Fruit fly (Drosophila melanogaster) whole organism: ENCODE results near the gene Mst84B.

Source experiments
- CG8478 ChIP-seq: fragments of >200 bp; optimal IDR thresholded peaks from 2 replicates; lab custom pipeline; 2018; ENCODE audit warnings: inconsistent platforms
- Dll ChIP-seq: fragments of >200 bp; optimal IDR thresholded peaks from 2 replicates; lab custom pipeline; 2017
- EcR ChIP-seq, 2 experiments: fragments of >200 bp; optimal IDR thresholded peaks; 2 replicates each; lab custom pipeline; 2017; ENCODE audit warnings: missing biosample characterization in 2 of 2, missing genetic modification characterization in 2 of 2, missing genetic modification reagents in 2 of 2
- pan ChIP-seq: fragments of >200 bp; optimal IDR thresholded peaks from 2 replicates; lab custom pipeline; 2017
- psq ChIP-seq: fragments of >200 bp; optimal IDR thresholded peaks from 2 replicates; lab custom pipeline; 2017
- usp ChIP-seq: fragments of >200 bp; optimal IDR thresholded peaks from 2 replicates; lab custom pipeline; 2017; ENCODE audit warnings: missing biosample characterization, missing genetic modification characterization, mixed read lengths

Mst84B gene

dm6 chr3R:7108589-7109312, 46.8 kb downstream of the Mst84B start:
- TF ChIP-seq CG8478 (no peak), Dll (no peak), psq (lab: Kevin White, UChicago) (no peak), usp (GFP tag; lab: Kevin White, UChicago) (no peak), EcR (GFP tag; optimal IDR thresholded peaks at IDR 0.05; lab: Kevin White, UChicago) (no peak), pan (lab: Kevin White, UChicago) (no peak)

DNA sequence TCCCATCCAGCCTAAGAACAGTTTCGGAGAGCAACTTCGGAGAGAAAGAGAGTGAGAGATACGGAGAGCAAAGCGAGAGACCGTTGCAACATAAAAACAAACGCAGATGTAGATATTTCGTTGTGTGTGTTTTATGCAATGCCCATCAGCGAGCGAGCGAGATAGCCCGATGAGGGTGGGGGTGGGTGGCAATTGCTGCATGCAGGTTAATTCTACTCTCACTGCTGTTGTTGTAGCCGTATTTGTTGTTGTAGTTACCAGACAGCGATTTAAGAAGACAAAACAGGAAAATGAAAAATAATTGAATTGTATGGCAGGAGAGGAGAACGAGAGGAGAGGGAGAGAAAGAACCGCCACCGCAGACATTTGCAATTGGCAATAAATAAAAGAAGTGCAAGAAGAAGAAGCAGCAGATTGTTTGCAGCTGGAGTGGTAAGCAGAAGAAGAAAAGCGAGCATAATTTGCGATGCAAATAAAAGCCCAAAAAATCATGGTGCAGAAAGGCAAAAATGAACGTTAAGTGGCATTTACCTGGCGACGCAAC, 47.9 kb downstream of the Mst84B start:
- TF ChIP-seq CG8478, result no peak
- TF ChIP-seq EcR (GFP tag; optimal IDR thresholded peaks at IDR 0.05; lab: Kevin White, UChicago), result peak in 1 of 2 experiments; percentile 59

DNA sequence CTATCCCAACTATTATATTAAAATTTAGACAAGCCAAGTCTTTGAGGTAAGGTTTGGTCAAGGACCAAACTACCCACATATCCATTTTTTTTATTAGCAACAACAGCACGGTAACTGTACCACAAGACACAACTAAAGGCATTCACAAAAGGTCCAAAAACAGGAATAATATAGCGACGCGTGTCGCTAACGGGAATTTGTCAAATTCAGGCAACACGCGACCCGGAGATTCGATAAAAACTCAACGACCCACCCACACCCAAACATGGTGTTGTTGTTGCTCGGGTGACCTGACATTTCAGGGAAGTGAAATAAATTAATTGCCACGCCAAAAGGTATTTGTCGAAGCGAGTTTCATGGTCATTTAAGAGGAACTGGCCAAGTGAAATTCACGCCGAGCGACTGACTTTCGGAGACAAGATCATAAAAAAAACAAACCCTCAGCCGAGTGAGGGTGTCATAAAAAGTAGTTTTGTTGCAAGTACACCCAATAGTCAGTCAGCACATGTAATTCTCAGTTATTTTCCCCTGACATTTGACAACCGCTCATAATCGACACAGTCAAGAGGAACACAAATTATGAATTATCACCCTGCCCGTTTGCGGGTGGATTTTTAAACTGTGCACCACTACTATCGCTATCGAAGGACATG, 49.4 kb downstream of the Mst84B start:
- no peak for TF ChIP-seq pan (lab: Kevin White, UChicago)
- TF ChIP-seq Dll, result no peak
- TF ChIP-seq usp (GFP tag; lab: Kevin White, UChicago), result no peak
- TF ChIP-seq psq (lab: Kevin White, UChicago), result no peak
- no peak for TF ChIP-seq CG8478
- no peak for TF ChIP-seq EcR (GFP tag; optimal IDR thresholded peaks at IDR 0.05; lab: Kevin White, UChicago)

DNA sequence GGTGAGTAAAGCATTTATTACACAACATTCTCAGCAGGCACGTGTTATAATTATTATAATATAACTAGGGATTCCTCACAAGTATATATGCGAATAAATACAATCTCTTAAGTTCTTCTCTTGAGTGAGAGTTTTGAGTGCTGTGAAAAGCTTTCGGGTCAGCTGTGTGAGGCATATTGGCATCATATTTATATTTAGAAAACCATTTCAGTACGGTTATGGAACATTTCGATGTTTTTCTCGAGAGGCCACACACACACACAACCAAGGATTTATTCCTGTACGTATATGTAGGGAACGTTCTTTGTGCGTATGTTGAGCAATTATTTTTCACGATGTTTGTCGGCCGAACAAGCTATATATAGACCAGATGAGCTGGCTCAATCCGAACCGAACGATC, 51.0 kb downstream of the Mst84B start:
- TF ChIP-seq EcR (GFP tag; optimal IDR thresholded peaks at IDR 0.05; lab: Kevin White, UChicago) (no peak), usp (GFP tag; lab: Kevin White, UChicago) (no peak), pan (lab: Kevin White, UChicago) (no peak), psq (lab: Kevin White, UChicago) (no peak), Dll (no peak), CG8478 (no peak)
